Worm (Caenorhabditis elegans) whole organism, midembryonic: ENCODE results near the gene dlc-3.
A peak's percentile ranks its signal among the peaks of the same experiment; 100 is the strongest.

ENCODE experiments used
- T22C8.4 ChIP-seq: fragments of 200-800 bp; sonication (Bioruptor generic); IDR thresholded peaks from 2 replicates; pipeline ENCODE4 v1.3.6; 2022; ENCODE audit warnings: missing genetic modification characterization, missing compliant biosample characterization
- klf-2 ChIP-seq: fragments of 200-800 bp; sonication (Bioruptor generic); conservative IDR thresholded peaks from 2 replicates; pipeline ENCODE4 v1.3.6; 2022; ENCODE audit warnings: missing genetic modification reagents, missing genetic modification characterization, missing compliant biosample characterization
- tab-1 ChIP-seq: fragments of 200-800 bp; sonication (Bioruptor generic); IDR thresholded peaks from 2 replicates; pipeline ENCODE4 v1.3.6; 2022; ENCODE audit warnings: missing genetic modification characterization, missing compliant biosample characterization

Gene dlc-3

ce11 chrIV:16482790-16483189 is 50.8 kb downstream of the dlc-3 start:
- peak; percentile 51; the same call in 1 of the 2 replicates for TF ChIP-seq T22C8.4
- TF ChIP-seq tab-1 (GFP tag; lab: Robert Waterston, UW): no peak

ce11 chrIV:16483273-16484204 is 51.5 kb downstream of the dlc-3 start:
- 0 out of 2 replicates have a peak, but pooled peaks have one; percentile 50 for TF ChIP-seq T22C8.4
- no peak for TF ChIP-seq klf-2 (GFP tag; lab: Robert Waterston, UW)
